Fruit fly (Drosophila melanogaster) whole organism, embryonic: Measurements from ENCODE around the gene mtsh.

ENCODE experiments used
- Asciz ChIP-seq: fragments of 200-800 bp; sonication (Bioruptor generic); optimal IDR thresholded peaks from 2 replicates; lab custom pipeline; 2017; ENCODE audit warnings: missing biosample characterization, mild to moderate bottlenecking, missing genetic modification characterization, missing genetic modification reagents
- Atf6 ChIP-seq: fragments of 200-800 bp; sonication (Bioruptor generic); IDR thresholded peaks from 2 replicates; pipeline ENCODE4 v1.3.6; 2022; ENCODE audit warnings: missing biosample characterization, missing genetic modification characterization
- B-H2 ChIP-seq: fragments of 200-800 bp; sonication (Bioruptor generic); optimal IDR thresholded peaks from 2 replicates; lab custom pipeline; 2018; ENCODE audit warnings: missing biosample characterization, mild to moderate bottlenecking, missing genetic modification characterization
- Blimp-1 ChIP-seq: fragments of 200-800 bp; sonication (Bioruptor generic); optimal IDR thresholded peaks from 3 replicates; lab custom pipeline; 2018; ENCODE audit warnings: missing biosample characterization, missing genetic modification characterization, mild to moderate bottlenecking, moderate library complexity, missing genetic modification reagents
- CG10654 ChIP-seq: fragments of 200-800 bp; sonication (Bioruptor generic); optimal IDR thresholded peaks from 2 replicates; lab custom pipeline; 2016; ENCODE audit warnings: missing biosample characterization, missing genetic modification characterization
- CG1233 ChIP-seq: fragments of 200-800 bp; sonication (Bioruptor generic); optimal IDR thresholded peaks from 4 replicates; lab custom pipeline; 2018; ENCODE audit warnings: missing biosample characterization, mild to moderate bottlenecking, missing genetic modification characterization
- CG12769 ChIP-seq: fragments of 200-800 bp; sonication (Bioruptor generic); optimal IDR thresholded peaks from 2 replicates; lab custom pipeline; 2019; ENCODE audit warnings: missing biosample characterization, mild to moderate bottlenecking, missing genetic modification characterization, moderate library complexity
- CG13287 ChIP-seq: fragments of 200-800 bp; sonication (Bioruptor generic); IDR thresholded peaks from 2 replicates; pipeline ENCODE4 v1.3.6; 2022; ENCODE audit warnings: missing biosample characterization, missing genetic modification characterization; ENCODE audit not compliant: partially characterized antibody
- CG14014 ChIP-seq: fragments of 200-800 bp; sonication (Bioruptor generic); IDR thresholded peaks from 2 replicates; pipeline ENCODE4 v1.3.6; 2022; ENCODE audit warnings: missing biosample characterization, missing genetic modification characterization
- CG15601 ChIP-seq: fragments of 200-800 bp; sonication (Bioruptor generic); optimal IDR thresholded peaks from 3 replicates; lab custom pipeline; 2019; ENCODE audit warnings: missing biosample characterization, mild to moderate bottlenecking, missing genetic modification characterization, moderate library complexity
- CG15696 ChIP-seq: fragments of 200-800 bp; sonication (Bioruptor generic); optimal IDR thresholded peaks from 2 replicates; lab custom pipeline; 2019; ENCODE audit warnings: missing biosample characterization, mild to moderate bottlenecking, missing genetic modification characterization, moderate library complexity
- CG18011 ChIP-seq: fragments of 200-800 bp; sonication (Bioruptor generic); optimal IDR thresholded peaks from 2 replicates; lab custom pipeline; 2017; ENCODE audit warnings: missing biosample characterization, missing genetic modification characterization, mild to moderate bottlenecking, moderate library complexity, missing genotype
- CG18476 ChIP-seq: fragments of 200-800 bp; sonication (Bioruptor generic); optimal IDR thresholded peaks from 2 replicates; lab custom pipeline; 2016; ENCODE audit warnings: missing biosample characterization, mild to moderate bottlenecking, missing genetic modification characterization
- CG2678 ChIP-seq: fragments of 200-800 bp; sonication (Bioruptor generic); optimal IDR thresholded peaks from 3 replicates; lab custom pipeline; 2019; ENCODE audit warnings: missing biosample characterization, mild to moderate bottlenecking, missing genetic modification characterization, moderate library complexity
- CG30431 ChIP-seq: fragments of 200-800 bp; sonication (Bioruptor generic); optimal IDR thresholded peaks from 2 replicates; lab custom pipeline; 2017; ENCODE audit warnings: missing biosample characterization, missing genetic modification characterization
- CG4424 ChIP-seq: fragments of 200-800 bp; sonication (Bioruptor generic); optimal IDR thresholded peaks from 3 replicates; lab custom pipeline; 2016; ENCODE audit warnings: missing biosample characterization, missing genetic modification characterization
- CG6683 ChIP-seq: fragments of 200-800 bp; sonication (Bioruptor generic); optimal IDR thresholded peaks from 2 replicates; lab custom pipeline; 2017; ENCODE audit warnings: missing biosample characterization, mild to moderate bottlenecking, missing genetic modification characterization, missing genetic modification reagents
- CG7745 ChIP-seq: fragments of 200-800 bp; sonication (Bioruptor generic); optimal IDR thresholded peaks from 2 replicates; lab custom pipeline; 2018; ENCODE audit warnings: missing biosample characterization, mild to moderate bottlenecking, missing genetic modification characterization, moderate library complexity
- CG7963 ChIP-seq: fragments of 200-800 bp; sonication (Bioruptor generic); IDR thresholded peaks from 3 replicates; pipeline ENCODE4 v1.3.6; 2022; ENCODE audit warnings: missing biosample characterization, missing genetic modification characterization; ENCODE audit not compliant: partially characterized antibody
- CG7987 ChIP-seq: fragments of 200-800 bp; sonication (Bioruptor generic); optimal IDR thresholded peaks from 2 replicates; lab custom pipeline; 2018; ENCODE audit warnings: missing biosample characterization, mild to moderate bottlenecking, missing genetic modification characterization, moderate library complexity
- CG8359 ChIP-seq: fragments of 200-800 bp; sonication (Bioruptor generic); optimal IDR thresholded peaks from 2 replicates; lab custom pipeline; 2017; ENCODE audit warnings: missing biosample characterization, mild to moderate bottlenecking, missing genetic modification characterization, borderline replicate concordance
- Chrac-16 ChIP-seq: fragments of 200-800 bp; sonication (Bioruptor generic); optimal IDR thresholded peaks from 3 replicates; lab custom pipeline; 2016; ENCODE audit warnings: missing biosample characterization, missing genetic modification characterization
- D ChIP-seq, 2 experiments: fragments of 200-800 bp in 1 of 2; fragments of >200 bp in 1 of 2; sonication (Bioruptor generic) in 1 of 2; optimal IDR thresholded peaks; 2 replicates in 1 of 2; 3 replicates in 1 of 2; lab custom pipeline; 2017; ENCODE audit warnings: mild to moderate bottlenecking in 1 of 2, missing biosample characterization in 1 of 2, missing genetic modification characterization in 1 of 2, missing genetic modification reagents in 1 of 2
- Dip3 ChIP-seq: fragments of 200-800 bp; sonication (Bioruptor generic); optimal IDR thresholded peaks from 3 replicates; lab custom pipeline; 2016; ENCODE audit warnings: missing biosample characterization, missing genetic modification characterization
- E2f2 ChIP-seq: fragments of 200-800 bp; sonication (Bioruptor generic); IDR thresholded peaks from 2 replicates; pipeline ENCODE4 v1.3.6; 2022; ENCODE audit warnings: missing biosample characterization, missing genetic modification characterization
- HmgD ChIP-seq: fragments of 200-800 bp; sonication (Bioruptor generic); optimal IDR thresholded peaks from 3 replicates; lab custom pipeline; 2016; ENCODE audit warnings: missing biosample characterization, missing genetic modification characterization
- Hr78 ChIP-seq, 2 experiments: fragments of 200-800 bp in 1 of 2; fragments of >200 bp in 1 of 2; sonication (Bioruptor generic) in 1 of 2; optimal IDR thresholded peaks; 2 replicates each; lab custom pipeline; 2017 to 2019; ENCODE audit warnings: missing biosample characterization in 2 of 2, missing genetic modification characterization in 2 of 2, mild to moderate bottlenecking in 1 of 2, moderate library complexity in 1 of 2
- Jarid2 ChIP-seq: fragments of 200-800 bp; sonication (Bioruptor generic); optimal IDR thresholded peaks from 3 replicates; lab custom pipeline; 2017; ENCODE audit warnings: mild to moderate bottlenecking, missing biosample characterization, missing genetic modification reagents, missing genetic modification characterization
- Myb ChIP-seq: fragments of 200-800 bp; sonication (Bioruptor generic); optimal IDR thresholded peaks from 2 replicates; lab custom pipeline; 2016; ENCODE audit warnings: missing biosample characterization, missing genetic modification characterization
- Sox100B ChIP-seq: fragments of 200-800 bp; sonication (Bioruptor generic); optimal IDR thresholded peaks from 3 replicates; lab custom pipeline; 2018; ENCODE audit warnings: missing biosample characterization, mild to moderate bottlenecking, missing genetic modification characterization
- Sry-β ChIP-seq: fragments of 200-800 bp; sonication (Bioruptor generic); optimal IDR thresholded peaks from 2 replicates; lab custom pipeline; 2018; ENCODE audit warnings: missing biosample characterization, mild to moderate bottlenecking, missing genetic modification characterization, moderate library complexity
- Sry-δ ChIP-seq: fragments of 200-800 bp; sonication (Bioruptor generic); optimal IDR thresholded peaks from 2 replicates; lab custom pipeline; 2016; ENCODE audit warnings: missing biosample characterization, missing genetic modification characterization
- Tbp ChIP-seq: fragments of >200 bp; optimal IDR thresholded peaks from 2 replicates; lab custom pipeline; 2018; ENCODE audit warnings: missing biosample characterization, missing genetic modification characterization
- bsh ChIP-seq, 2 experiments: fragments of 200-800 bp; sonication (Bioruptor generic); optimal IDR thresholded peaks; 2 replicates each; lab custom pipeline; 2017 to 2018; ENCODE audit warnings: mild to moderate bottlenecking in 2 of 2, missing biosample characterization in 2 of 2, missing genetic modification characterization in 2 of 2, moderate library complexity in 1 of 2
- cato ChIP-seq: fragments of 200-800 bp; sonication (Bioruptor generic); optimal IDR thresholded peaks from 2 replicates; lab custom pipeline; 2016; ENCODE audit warnings: missing biosample characterization, missing genetic modification characterization, borderline replicate concordance
- chn ChIP-seq: fragments of 200-800 bp; sonication (Bioruptor generic); optimal IDR thresholded peaks from 2 replicates; lab custom pipeline; 2016; ENCODE audit warnings: missing biosample characterization, missing genetic modification characterization
- crol ChIP-seq: fragments of 200-800 bp; sonication (Bioruptor generic); IDR thresholded peaks from 2 replicates; pipeline ENCODE4 v1.3.6; 2022; ENCODE audit warnings: missing biosample characterization, missing genetic modification characterization
- dati ChIP-seq: fragments of 200-800 bp; sonication (Bioruptor generic); IDR thresholded peaks from 2 replicates; pipeline ENCODE4 v1.3.6; 2022; ENCODE audit warnings: missing biosample characterization, missing genetic modification characterization
- fd3F ChIP-seq: fragments of 200-800 bp; sonication (Bioruptor generic); optimal IDR thresholded peaks from 2 replicates; lab custom pipeline; 2018; ENCODE audit warnings: missing biosample characterization, mild to moderate bottlenecking, missing genetic modification characterization, moderate library complexity
- h ChIP-seq: fragments of >200 bp; optimal IDR thresholded peaks from 2 replicates; lab custom pipeline; 2017
- her ChIP-seq: fragments of 200-800 bp; sonication (Bioruptor generic); optimal IDR thresholded peaks from 2 replicates; lab custom pipeline; 2016; ENCODE audit warnings: missing biosample characterization, missing genetic modification characterization
- lola ChIP-seq, 3 experiments: fragments of >200 bp in 2 of 3; fragments of 200-800 bp in 1 of 3; sonication (Bioruptor generic) in 1 of 3; optimal IDR thresholded peaks; 2 replicates each; lab custom pipeline; 2017 to 2019; ENCODE audit warnings: missing biosample characterization in 3 of 3, missing genetic modification characterization in 3 of 3, mild to moderate bottlenecking in 1 of 3, moderate library complexity in 1 of 3
- nmo ChIP-seq: fragments of 200-800 bp; sonication (Bioruptor generic); optimal IDR thresholded peaks from 2 replicates; lab custom pipeline; 2018; ENCODE audit warnings: missing biosample characterization, mild to moderate bottlenecking, missing genetic modification characterization, moderate library complexity
- phol ChIP-seq: fragments of 200-800 bp; sonication (Bioruptor generic); optimal IDR thresholded peaks from 3 replicates; lab custom pipeline; 2018; ENCODE audit warnings: missing biosample characterization, mild to moderate bottlenecking, missing genetic modification characterization, moderate library complexity
- sisA ChIP-seq: fragments of 200-800 bp; sonication (Bioruptor generic); IDR thresholded peaks from 2 replicates; pipeline ENCODE4 v1.3.6; 2022; ENCODE audit warnings: missing biosample characterization, missing genetic modification characterization
- sna ChIP-seq: fragments of 200-800 bp; sonication (Bioruptor generic); IDR thresholded peaks from 2 replicates; pipeline ENCODE4 v1.3.6; 2022; ENCODE audit warnings: missing biosample characterization, missing genetic modification characterization; ENCODE audit not compliant: partially characterized antibody
- wor ChIP-seq: fragments of 200-800 bp; sonication (Bioruptor generic); IDR thresholded peaks from 2 replicates; pipeline ENCODE4 v1.3.6; 2022; ENCODE audit warnings: missing biosample characterization, missing genetic modification characterization

The mtsh gene

DNA sequence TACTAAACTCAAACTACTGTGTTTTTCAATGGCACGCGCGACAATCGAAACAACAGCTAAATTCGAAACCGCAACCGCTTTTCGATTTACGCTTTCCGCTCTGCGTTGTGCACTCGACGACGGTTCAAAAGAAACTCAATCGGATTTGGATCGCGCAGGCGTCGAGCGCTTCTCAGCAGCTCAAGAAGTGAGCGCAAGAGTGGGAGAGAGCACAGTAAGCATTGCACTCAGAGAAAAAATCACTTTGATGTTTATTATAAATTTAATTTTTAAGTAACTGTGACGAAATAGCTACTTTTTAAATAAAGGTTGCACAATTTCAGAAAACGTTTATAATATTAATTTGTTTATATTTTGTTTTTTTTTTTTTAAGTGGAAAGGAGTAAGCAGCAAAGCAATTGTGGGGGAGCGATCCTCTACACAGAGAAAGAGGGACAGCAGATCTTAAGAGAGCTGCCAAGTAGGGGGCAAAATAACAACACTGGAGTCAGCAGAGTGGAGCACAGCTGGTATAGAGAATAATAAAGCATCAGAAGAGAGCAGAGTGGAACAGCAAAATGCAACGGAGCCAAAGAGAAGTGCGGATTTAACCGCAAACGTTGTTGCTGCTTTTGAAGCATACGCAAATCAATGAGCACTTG lies 42.0 kb downstream of the mtsh start (continued):
- TF ChIP-seq Sry-β (GFP tag; lab: Kevin White, UChicago) (peak; percentile 75), Dip3 (GFP tag; lab: Kevin White, UChicago) (peak; percentile 71), h (lab: Kevin White, UChicago) (no peak), dati (GFP tag; lab: Robert Waterston, UW) (peak; percentile 97), CG10654 (GFP tag; lab: Kevin White, UChicago) (peak; percentile 97), CG13287 (GFP tag; lab: Robert Waterston, UW) (no peak), wor (peak; percentile 97), CG14014 (GFP tag; lab: Robert Waterston, UW) (peak; percentile 98), cato (GFP tag; lab: Kevin White, UChicago) (peak; percentile 98), Hr78 (GFP tag; optimal IDR thresholded peaks at IDR 0.05; lab: Kevin White, UChicago) (peak in 1 of 2 experiments; percentile 86), CG8359 (GFP tag; lab: Kevin White, UChicago) (peak; percentile 93), CG30431 (peak; percentile 93), nmo (GFP tag; lab: Kevin White, UChicago) (peak; percentile 98), CG18011 (GFP tag; lab: Kevin White, UChicago) (peak; percentile 85), Sox100B (GFP tag; lab: Kevin White, UChicago) (peak; percentile 99), sna (GFP tag; lab: Robert Waterston, UW) (no peak), her (GFP tag; lab: Kevin White, UChicago) (peak; percentile 34), CG4424 (peak; percentile 99), Chrac-16 (GFP tag; lab: Kevin White, UChicago) (peak; percentile 98), sisA (peak; percentile 98), bsh (GFP tag; optimal IDR thresholded peaks at IDR 0.05; lab: Kevin White, UChicago) (peak; percentile 97 to 99), CG6683 (GFP tag; lab: Kevin White, UChicago) (peak; percentile 94), Jarid2 (GFP tag; lab: Kevin White, UChicago) (peak; percentile 88), B-H2 (peak; percentile 78), CG2678 (peak; percentile 98), E2f2 (peak; percentile 89), Sry-δ (GFP tag; lab: Kevin White, UChicago) (peak; percentile 46), CG1233 (GFP tag; lab: Kevin White, UChicago) (peak; percentile 96), CG18476 (GFP tag; lab: Kevin White, UChicago) (peak; percentile 97), D (optimal IDR thresholded peaks at IDR 0.05; lab: Kevin White, UChicago) (no peak), D (GFP tag; optimal IDR thresholded peaks at IDR 0.05; lab: Kevin White, UChicago) (peak; percentile 98), CG12769 (tag; lab: Kevin White, UChicago) (peak; percentile 87), Tbp (GFP tag; lab: Kevin White, UChicago) (no peak), CG15601 (tag; lab: Kevin White, UChicago) (peak; percentile 98), HmgD (peak; percentile 2), CG7963 (no peak), Blimp-1 (GFP tag; lab: Kevin White, UChicago) (peak; percentile 98), crol (GFP tag; lab: Robert Waterston, UW) (peak; percentile 84), phol (tag; lab: Kevin White, UChicago) (peak; percentile 98), lola (GFP tag; optimal IDR thresholded peaks at IDR 0.05; lab: Kevin White, UChicago) (peak in 1 of 3 experiments; percentile 97), chn (GFP tag; lab: Kevin White, UChicago) (peak; percentile 96), CG7987 (GFP tag; lab: Kevin White, UChicago) (peak; percentile 93), CG7745 (tag; lab: Kevin White, UChicago) (peak; percentile 94), Atf6 (peak; percentile 98), CG15696 (tag; lab: Kevin White, UChicago) (peak; percentile 98), Myb (peak; percentile 56), Asciz (GFP tag; lab: Kevin White, UChicago) (peak; percentile 98), fd3F (GFP tag; lab: Kevin White, UChicago) (peak; percentile 92)
